Worm (Caenorhabditis elegans) whole organism, L4/young adult: ENCODE results near the gene C53A5.13.

Experiments
- W03F9.2 ChIP-seq: fragments of 150-350 bp; optimal IDR thresholded peaks from 2 replicates; lab custom pipeline; 2014; ENCODE audit warnings: missing biosample characterization, missing genetic modification characterization
- dao-5 ChIP-seq: sonication (generic microtip); optimal IDR thresholded peaks from 2 replicates; lab custom pipeline; 2016; ENCODE audit warnings: missing genotype, missing genetic modification characterization, moderate library complexity, missing compliant biosample characterization
- him-1 ChIP-seq: sonication (generic microtip); optimal IDR thresholded peaks from 2 replicates; lab custom pipeline; 2016; ENCODE audit warnings: missing genotype, missing genetic modification reagents, missing genetic modification characterization, missing compliant biosample characterization

The C53A5.13 gene

ce11 chrV:14518010-14518409 is 28.7 kb upstream of the C53A5.13 start, which contains the start of gene R02D5.6:
TSS of gene R02D5.6 (minus strand) at chrV:14518110.
- TF ChIP-seq him-1 (tag; lab: Kevin White, UChicago) (no peak), W03F9.2 (tag; lab: Kevin White, UChicago) (no peak), dao-5 (tag; lab: Kevin White, UChicago) (no peak)

DNA sequence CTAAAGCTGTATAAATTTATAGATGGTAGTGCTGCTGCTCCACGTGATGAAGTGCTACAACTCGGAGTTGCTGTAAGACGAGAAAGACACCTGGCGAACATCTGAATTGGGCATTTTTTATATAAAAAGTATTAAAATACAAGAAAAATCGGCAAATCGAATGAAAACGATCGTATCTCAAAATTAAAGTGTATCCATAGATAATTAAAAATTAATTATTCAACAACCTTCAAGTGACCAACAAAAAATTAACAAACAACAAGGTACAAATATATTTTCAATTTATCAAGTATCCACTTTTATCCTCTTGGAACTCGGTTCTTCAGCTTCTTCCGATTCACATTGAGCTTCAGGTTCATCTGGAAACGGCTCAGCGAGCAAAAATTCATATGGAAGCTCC is 27.4 kb upstream of the C53A5.13 start, which contains the start of gene R02D5.8:
Gene R02D5.8 (minus strand): TSS at position 101 of the 400 bp plus-strand sequence.
- TF ChIP-seq W03F9.2 (tag; lab: Kevin White, UChicago) (no peak), dao-5 (tag; lab: Kevin White, UChicago) (no peak), him-1 (tag; lab: Kevin White, UChicago) (no peak)

- TF ChIP-seq W03F9.2 (tag; lab: Kevin White, UChicago) (no peak), dao-5 (tag; lab: Kevin White, UChicago) (no peak), him-1 (tag; lab: Kevin White, UChicago) (no peak)
Observed at ce11 chrV:14521000-14521399, 25.7 kb upstream of the C53A5.13 start, which contains the start of gene C53A5.17. TSS of gene C53A5.17 (minus strand) at chrV:14521100.

ce11 chrV:14522514-14522913 is 24.2 kb upstream of the C53A5.13 start, which contains the start of gene C53A5.16:
TSS of gene C53A5.16 (minus strand) at chrV:14522614.
- TF ChIP-seq dao-5 (tag; lab: Kevin White, UChicago) (no peak), him-1 (tag; lab: Kevin White, UChicago) (no peak), W03F9.2 (tag; lab: Kevin White, UChicago) (no peak)

DNA sequence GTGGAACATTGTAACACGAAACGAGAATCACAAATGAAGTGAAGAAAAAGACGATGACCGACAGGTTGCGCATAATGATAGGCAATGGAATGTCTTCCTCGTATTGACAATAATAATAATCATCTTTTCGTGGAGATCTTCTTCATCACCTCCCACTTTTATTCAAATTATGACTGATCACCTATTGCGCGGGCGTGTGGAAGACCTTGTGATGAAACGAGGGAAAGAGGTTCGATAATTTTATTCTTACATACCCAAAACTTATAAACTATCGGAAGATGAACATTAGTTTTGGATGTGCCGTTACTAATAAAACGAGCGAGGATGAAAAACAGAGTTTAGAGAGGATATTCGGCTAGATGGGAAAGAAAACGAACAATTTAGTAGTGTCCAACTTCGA is 23.6 kb upstream of the C53A5.13 start, which contains the start of gene C53A5.2:
Gene C53A5.2 (minus strand): TSS at position 101 of the 400 bp plus-strand sequence.
- TF ChIP-seq dao-5 (tag; lab: Kevin White, UChicago), result no peak
- no peak for TF ChIP-seq W03F9.2 (tag; lab: Kevin White, UChicago)
- TF ChIP-seq him-1 (tag; lab: Kevin White, UChicago), result no peak

- peak; percentile 50 for TF ChIP-seq W03F9.2 (tag; lab: Kevin White, UChicago)
- TF ChIP-seq dao-5 (tag; lab: Kevin White, UChicago), result no peak
Observed at ce11 chrV:14523788-14524582, 22.7 kb upstream of the C53A5.13 start, which contains the start of gene ril-1. TSS of gene ril-1 (minus strand) at chrV:14524129.

DNA sequence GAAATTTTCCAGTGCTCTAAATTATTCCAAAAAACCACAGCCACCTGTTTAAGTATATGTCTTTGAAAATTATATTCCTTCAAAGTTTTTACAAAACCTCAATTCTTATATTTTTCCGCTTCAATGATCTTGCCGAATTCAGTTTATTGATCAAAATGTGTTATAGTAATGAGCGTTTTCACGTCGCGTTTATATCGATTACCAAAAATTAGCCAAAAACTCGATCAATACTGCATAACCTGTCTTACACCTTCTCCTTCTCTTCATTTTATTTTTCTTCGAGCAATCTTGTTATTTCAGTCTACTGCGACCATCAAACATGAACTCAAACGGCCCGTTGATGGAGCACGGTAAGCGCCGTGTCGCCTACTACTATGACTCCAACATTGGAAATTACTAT is 21.6 kb upstream of the C53A5.13 start, which contains the start of gene hda-1:
Gene hda-1 (plus strand): TSS at position 301 of the 400 bp plus-strand sequence.
- TF ChIP-seq him-1 (tag; lab: Kevin White, UChicago) (no peak), dao-5 (tag; lab: Kevin White, UChicago) (no peak), W03F9.2 (tag; lab: Kevin White, UChicago) (no peak)

- no peak for TF ChIP-seq W03F9.2 (tag; lab: Kevin White, UChicago)
- no peak for TF ChIP-seq dao-5 (tag; lab: Kevin White, UChicago)
- TF ChIP-seq him-1 (tag; lab: Kevin White, UChicago), result no peak
Observed at ce11 chrV:14527210-14527609, 19.5 kb upstream of the C53A5.13 start.

DNA sequence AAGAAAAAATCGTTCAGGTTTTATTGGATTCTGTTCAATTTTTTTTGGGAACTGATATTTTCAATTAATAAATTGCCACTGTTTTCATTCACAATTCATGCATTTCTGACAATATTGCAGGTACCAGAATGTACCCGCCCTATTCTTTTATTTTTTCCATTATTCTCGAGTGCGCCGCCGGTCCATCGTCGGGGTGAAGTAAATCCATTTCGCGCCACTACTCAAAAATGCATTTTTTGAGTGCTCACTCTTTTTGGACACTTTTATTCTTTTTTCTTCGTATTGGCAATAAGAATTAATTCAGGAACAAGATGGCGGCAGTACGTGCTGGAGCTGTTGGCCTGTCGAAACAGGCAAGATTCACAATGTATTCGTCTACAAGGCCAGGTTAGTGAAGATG is 15.9 kb upstream of the C53A5.13 start, which contains the start of gene kcnl-4:
Gene kcnl-4 (plus strand): TSS at position 301 of the 400 bp plus-strand sequence.
- TF ChIP-seq dao-5 (tag; lab: Kevin White, UChicago), result no peak
- no peak for TF ChIP-seq W03F9.2 (tag; lab: Kevin White, UChicago)
- TF ChIP-seq him-1 (tag; lab: Kevin White, UChicago), result no peak

DNA sequence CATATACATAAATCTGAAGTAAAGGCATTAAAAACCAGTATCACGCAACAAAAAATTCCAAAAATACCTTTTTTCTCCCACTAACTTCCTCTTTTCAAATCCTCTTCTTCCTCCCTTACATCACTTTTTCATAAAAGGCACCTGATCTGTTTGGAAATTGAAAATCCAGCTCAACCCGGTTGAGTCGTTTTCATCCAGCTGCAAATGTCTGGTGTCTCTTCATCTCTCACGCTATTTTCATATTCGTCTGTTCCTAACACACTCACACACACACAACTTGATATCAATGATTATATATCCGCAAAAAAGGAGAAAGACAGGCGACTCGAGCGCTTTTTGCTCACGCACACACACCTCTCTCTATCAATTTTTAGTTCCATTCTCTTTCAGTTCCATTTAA is 14.3 kb upstream of the C53A5.13 start:
- TF ChIP-seq W03F9.2 (tag; lab: Kevin White, UChicago) (no peak), him-1 (tag; lab: Kevin White, UChicago) (no peak), dao-5 (tag; lab: Kevin White, UChicago) (no peak)

- TF ChIP-seq W03F9.2 (tag; lab: Kevin White, UChicago) (no peak), dao-5 (tag; lab: Kevin White, UChicago) (no peak), him-1 (tag; lab: Kevin White, UChicago) (no peak)
Observed at ce11 chrV:14536274-14536673, 10.4 kb upstream of the C53A5.13 start, which contains the start of gene tag-191. TSS of gene tag-191 (minus strand) at chrV:14536374.

ce11 chrV:14539355-14539754 is 7.3 kb upstream of the C53A5.13 start:
- no peak for TF ChIP-seq dao-5 (tag; lab: Kevin White, UChicago)
- no peak for TF ChIP-seq W03F9.2 (tag; lab: Kevin White, UChicago)
- TF ChIP-seq him-1 (tag; lab: Kevin White, UChicago), result no peak

DNA sequence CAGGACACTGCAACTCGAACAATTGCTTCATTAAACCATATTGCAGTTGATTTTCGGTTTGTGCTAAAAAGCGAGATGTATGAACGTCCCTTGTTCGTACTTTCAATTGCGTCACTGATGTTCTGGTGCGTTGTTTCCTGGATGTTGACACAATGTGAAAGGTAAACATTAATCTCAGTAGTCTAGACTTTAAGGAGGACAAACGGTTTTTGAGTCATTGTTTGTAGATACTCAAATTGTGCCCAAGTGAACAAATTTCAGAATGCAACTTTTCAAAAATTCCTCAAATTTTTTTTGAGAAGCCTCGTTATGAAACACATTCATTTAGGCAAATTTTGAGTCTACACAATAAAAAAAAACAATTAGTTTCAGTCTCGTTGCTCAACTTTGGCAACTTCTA is 5.7 kb upstream of the C53A5.13 start:
- TF ChIP-seq dao-5 (tag; lab: Kevin White, UChicago) (no peak), W03F9.2 (tag; lab: Kevin White, UChicago) (no peak), him-1 (tag; lab: Kevin White, UChicago) (no peak)
